Fruit fly (Drosophila melanogaster): ENCODE data around the gene CG9919.

The CG9919 gene

DNA sequence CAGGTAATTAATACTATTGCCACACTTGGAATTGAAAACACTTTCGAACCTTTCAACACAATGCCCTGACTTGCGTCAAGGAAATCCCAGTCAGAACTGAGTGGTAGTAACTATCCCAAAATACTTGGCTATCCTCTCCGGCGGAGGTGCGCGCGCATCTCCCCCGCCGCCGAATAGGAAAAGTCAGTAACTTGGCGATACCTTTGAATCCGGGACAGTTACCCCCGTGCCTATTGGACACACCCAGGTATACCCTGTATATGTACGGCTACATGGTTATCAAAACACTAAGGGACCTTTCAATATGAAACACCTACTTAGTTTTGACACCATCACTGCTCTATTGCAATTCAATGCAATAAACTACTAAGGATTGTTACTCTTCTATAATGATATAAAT lies at the start of gene CG9919:
TSS of gene CG9919 (minus strand) at position 101 of the 400 bp plus-strand sequence.
- TF ChIP-seq pan (optimal IDR thresholded peaks at IDR 0.05) (no peak), psq (optimal IDR thresholded peaks at IDR 0.05) (no peak), usp (GFP tag; optimal IDR thresholded peaks at IDR 0.05) (no peak), CG8478 (optimal IDR thresholded peaks at IDR 0.05) (no peak), Dll (optimal IDR thresholded peaks at IDR 0.05) (no peak), EcR (GFP tag; optimal IDR thresholded peaks at IDR 0.05) (no peak)

DNA sequence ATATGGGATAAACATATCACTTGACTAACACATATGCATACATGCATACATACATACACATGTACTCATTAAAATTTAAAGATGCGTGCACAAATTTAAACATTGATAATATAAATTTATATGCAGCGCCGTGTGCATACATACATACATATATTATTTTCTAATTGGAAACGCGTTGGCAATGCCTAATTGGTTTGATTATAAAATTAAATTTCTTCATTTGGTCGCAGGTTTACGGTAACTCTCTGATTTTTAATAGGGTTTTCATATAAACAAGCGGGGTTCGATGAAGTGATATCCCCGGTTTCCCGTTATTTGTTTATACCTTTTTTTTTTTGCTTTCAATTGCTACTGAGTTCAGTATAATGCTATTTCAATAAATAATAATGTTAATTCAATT lies 43.5 kb upstream of the CG9919 start:
- no peak for TF ChIP-seq CG8478 (optimal IDR thresholded peaks at IDR 0.05)
- no peak for TF ChIP-seq usp (GFP tag; optimal IDR thresholded peaks at IDR 0.05)
- no peak for TF ChIP-seq EcR (GFP tag; optimal IDR thresholded peaks at IDR 0.05)
- no peak for TF ChIP-seq Dll (optimal IDR thresholded peaks at IDR 0.05)
- TF ChIP-seq pan (optimal IDR thresholded peaks at IDR 0.05) = no peak
- no peak for TF ChIP-seq psq (optimal IDR thresholded peaks at IDR 0.05)

DNA sequence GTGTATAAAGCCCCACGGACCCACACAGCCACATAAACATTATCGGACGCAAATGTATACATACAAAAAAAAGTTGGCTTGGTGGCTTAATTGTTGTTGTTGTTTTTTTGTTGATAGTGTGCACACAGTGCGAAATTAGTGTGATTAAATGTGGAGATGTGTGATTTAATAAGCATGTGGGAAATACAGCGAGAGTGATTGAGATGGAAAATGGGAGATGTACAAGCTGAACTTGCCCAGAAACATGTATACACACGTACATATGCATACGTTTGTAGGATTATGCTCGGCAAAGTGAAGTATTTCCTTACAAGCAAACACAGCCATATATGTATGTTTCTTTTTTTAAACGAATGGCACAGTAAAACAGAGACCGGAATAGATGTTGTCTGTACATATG lies 43.0 kb upstream of the CG9919 start:
- no peak for TF ChIP-seq EcR (GFP tag; optimal IDR thresholded peaks at IDR 0.05)
- TF ChIP-seq psq (optimal IDR thresholded peaks at IDR 0.05) = no peak
- no peak for TF ChIP-seq CG8478 (optimal IDR thresholded peaks at IDR 0.05)
- TF ChIP-seq pan (optimal IDR thresholded peaks at IDR 0.05) = no peak
- TF ChIP-seq usp (GFP tag; optimal IDR thresholded peaks at IDR 0.05) = no peak
- no peak for TF ChIP-seq Dll (optimal IDR thresholded peaks at IDR 0.05)

DNA sequence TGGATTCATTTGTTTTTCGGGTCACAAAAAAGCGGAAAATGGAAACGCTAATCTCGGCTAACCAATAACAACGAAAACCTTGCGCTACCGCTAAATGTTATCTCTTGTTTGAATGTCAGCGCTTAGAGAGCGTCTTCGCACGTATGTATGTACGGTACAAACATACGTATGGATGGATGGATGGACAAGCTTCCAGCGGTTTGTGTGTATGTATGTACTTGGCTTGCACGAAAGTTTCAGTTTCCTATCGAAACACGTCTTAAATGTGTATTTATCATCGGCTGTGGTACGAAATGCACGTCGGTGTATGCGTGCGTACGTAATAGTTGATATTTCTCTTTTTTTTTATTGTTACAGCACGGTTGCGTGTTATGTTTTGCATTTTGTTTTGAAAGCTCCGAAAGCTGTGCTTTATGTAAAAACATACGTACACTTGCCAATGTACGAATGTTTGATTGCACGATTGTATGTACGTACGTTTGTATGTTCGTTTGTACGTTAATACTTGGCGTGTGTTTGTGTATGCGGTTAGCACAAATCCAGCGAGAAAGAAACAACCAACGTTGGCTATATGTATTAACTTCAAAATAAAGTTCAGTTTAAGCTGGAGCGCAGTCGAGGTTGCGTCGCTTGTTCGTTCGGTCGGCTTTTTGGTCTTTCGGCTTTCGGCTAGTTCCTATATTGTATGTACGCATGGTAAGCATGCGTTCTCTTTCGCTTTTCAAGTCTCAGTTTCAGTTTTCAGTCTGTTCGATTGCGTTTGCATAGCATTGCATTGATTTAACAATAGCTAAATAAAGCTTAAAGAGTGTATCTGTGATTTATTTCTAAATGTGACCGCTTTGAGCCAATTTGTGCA lies 42.2 kb upstream of the CG9919 start, which contains the start of gene Fur2:
TSS of gene Fur2 (plus strand) at position 595 of the 859 bp plus-strand sequence.
- no peak for TF ChIP-seq pan (optimal IDR thresholded peaks at IDR 0.05)
- no peak for TF ChIP-seq EcR (GFP tag; optimal IDR thresholded peaks at IDR 0.05)
- TF ChIP-seq CG8478 (optimal IDR thresholded peaks at IDR 0.05) = no peak
- TF ChIP-seq psq (optimal IDR thresholded peaks at IDR 0.05) = no peak
- no peak for TF ChIP-seq usp (GFP tag; optimal IDR thresholded peaks at IDR 0.05)
- TF ChIP-seq Dll (optimal IDR thresholded peaks at IDR 0.05) = no peak

DNA sequence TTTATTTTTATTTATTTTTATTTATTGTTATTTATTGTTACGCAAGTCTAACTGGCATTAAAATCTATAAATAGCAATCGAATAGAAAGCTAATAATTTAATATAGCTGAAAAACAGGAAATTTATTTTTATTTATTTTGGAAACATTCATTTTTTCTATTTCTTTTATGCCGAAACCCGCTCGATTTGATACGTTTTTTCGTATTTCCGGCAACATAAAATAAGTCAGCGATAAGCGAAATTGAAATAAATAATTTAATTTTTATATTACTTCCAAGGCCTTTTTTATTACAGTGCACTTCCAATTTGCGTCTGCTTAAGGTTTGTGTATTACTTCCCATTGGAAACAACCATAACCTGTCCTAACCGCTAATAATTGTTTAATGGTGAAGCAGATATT lies 41.4 kb upstream of the CG9919 start:
- TF ChIP-seq psq (optimal IDR thresholded peaks at IDR 0.05) (no peak), usp (GFP tag; optimal IDR thresholded peaks at IDR 0.05) (no peak), EcR (GFP tag; optimal IDR thresholded peaks at IDR 0.05) (no peak), CG8478 (optimal IDR thresholded peaks at IDR 0.05) (no peak), Dll (optimal IDR thresholded peaks at IDR 0.05) (no peak), pan (optimal IDR thresholded peaks at IDR 0.05) (no peak)

DNA sequence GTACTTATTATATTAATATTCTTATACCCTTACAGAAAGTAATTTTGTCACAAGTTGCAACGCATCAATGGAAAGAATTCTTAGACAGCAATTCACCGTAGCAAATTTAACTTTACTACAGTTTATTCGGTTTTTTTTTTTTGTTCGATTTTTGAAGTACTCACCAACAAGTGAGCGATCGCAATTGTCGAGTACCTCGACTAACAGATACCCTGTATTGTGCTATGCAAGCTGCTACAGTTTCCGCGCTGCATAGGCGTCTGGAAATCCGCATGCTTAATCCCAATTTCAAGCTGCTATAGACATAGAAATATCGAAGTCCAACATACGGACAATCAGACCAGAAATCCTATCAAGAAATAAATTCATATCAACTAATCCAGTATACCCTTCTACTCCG lies 38.0 kb upstream of the CG9919 start:
- TF ChIP-seq usp (GFP tag; optimal IDR thresholded peaks at IDR 0.05) (no peak), Dll (optimal IDR thresholded peaks at IDR 0.05) (no peak), EcR (GFP tag; optimal IDR thresholded peaks at IDR 0.05) (no peak), pan (optimal IDR thresholded peaks at IDR 0.05) (no peak)

DNA sequence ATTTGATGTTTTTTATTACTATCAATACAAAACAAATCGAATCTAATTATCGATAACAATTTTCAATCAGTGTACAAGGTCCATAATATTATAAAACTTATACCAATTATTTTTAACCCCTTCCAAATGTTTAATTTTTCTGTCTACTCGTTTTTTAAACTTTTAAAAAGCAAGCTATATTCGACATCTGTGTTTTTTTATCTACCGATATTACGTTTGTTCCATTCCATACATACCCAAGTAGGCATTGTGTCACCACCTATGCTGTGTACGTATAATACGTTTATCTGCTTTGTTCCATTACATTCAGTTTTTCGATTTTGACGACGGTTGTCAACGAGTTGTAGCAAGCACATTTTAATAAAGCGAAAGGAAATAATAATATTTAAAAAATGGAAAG lies 30.7 kb upstream of the CG9919 start, which contains the start of gene nonA:
TSS of gene nonA (plus strand) at position 264 of the 400 bp plus-strand sequence.
- TF ChIP-seq pan (optimal IDR thresholded peaks at IDR 0.05) (no peak), psq (optimal IDR thresholded peaks at IDR 0.05) (no peak), EcR (GFP tag; optimal IDR thresholded peaks at IDR 0.05) (no peak), usp (GFP tag; optimal IDR thresholded peaks at IDR 0.05) (no peak), Dll (optimal IDR thresholded peaks at IDR 0.05) (no peak), CG8478 (optimal IDR thresholded peaks at IDR 0.05) (no peak)

DNA sequence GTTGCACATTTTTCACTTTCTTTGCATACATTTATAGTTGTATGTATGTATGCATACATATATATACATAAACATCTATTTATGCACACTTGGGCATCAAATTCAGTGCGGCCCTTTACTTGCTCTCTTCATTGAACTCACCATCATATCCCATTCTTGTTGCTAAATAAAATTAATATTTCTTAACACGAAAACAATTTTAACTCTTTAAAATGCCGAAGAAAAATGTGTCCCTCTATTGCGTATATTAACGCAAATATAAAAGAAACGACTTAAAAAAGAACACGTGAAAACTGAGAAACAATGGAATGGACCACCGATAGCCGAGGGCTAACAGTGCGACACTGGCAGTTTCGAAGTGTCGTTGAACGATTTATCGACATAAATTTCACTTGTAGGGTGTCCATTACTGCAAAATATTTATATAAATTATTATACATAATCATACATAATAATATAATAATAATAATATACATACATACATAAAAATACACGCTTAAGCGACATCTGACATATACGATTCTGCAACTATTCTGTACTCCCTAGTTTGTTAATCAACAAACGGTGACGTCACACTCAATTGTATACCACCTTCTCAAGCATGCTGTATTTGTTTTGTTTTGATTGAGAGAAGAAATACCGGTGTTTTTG lies 28.2 kb upstream of the CG9919 start, which contains the start of the genes U2af50 and PIG-Q:
TSS of gene U2af50 (minus strand) at position 370 of the 651 bp plus-strand sequence.
TSS of gene PIG-Q (plus strand) at position 474 of the 651 bp plus-strand sequence.
- no peak for TF ChIP-seq psq (optimal IDR thresholded peaks at IDR 0.05)
- TF ChIP-seq pan (optimal IDR thresholded peaks at IDR 0.05) = no peak
- TF ChIP-seq Dll (optimal IDR thresholded peaks at IDR 0.05) = no peak
- TF ChIP-seq CG8478 (optimal IDR thresholded peaks at IDR 0.05) = no peak
- no peak for TF ChIP-seq EcR (GFP tag; optimal IDR thresholded peaks at IDR 0.05)
- no peak for TF ChIP-seq usp (GFP tag; optimal IDR thresholded peaks at IDR 0.05)

DNA sequence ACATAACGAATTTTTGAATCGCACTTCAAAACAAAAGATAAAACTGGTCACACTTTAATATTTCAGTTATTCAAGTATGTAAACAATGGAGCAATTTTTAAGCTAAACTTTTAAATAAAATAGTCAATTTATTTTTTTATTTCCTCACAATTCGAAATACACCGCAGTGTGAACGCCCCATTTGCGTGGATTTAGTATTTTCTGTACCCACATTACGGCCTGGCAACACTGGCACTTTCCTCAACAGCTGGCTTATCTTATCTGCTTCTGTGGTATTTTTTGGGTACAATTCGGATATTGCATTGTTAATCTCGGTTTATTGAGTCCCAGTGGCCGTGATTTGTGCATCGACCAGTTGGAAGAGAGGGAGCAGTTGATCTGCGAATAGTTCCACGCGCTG lies 19.5 kb upstream of the CG9919 start, which contains the start of gene sl:
TSS of gene sl (plus strand) at position 254 of the 400 bp plus-strand sequence.
- TF ChIP-seq CG8478 (optimal IDR thresholded peaks at IDR 0.05) (no peak), Dll (optimal IDR thresholded peaks at IDR 0.05) (no peak), EcR (GFP tag; optimal IDR thresholded peaks at IDR 0.05) (no peak), psq (optimal IDR thresholded peaks at IDR 0.05) (no peak), pan (optimal IDR thresholded peaks at IDR 0.05) (no peak), usp (GFP tag; optimal IDR thresholded peaks at IDR 0.05) (no peak)

DNA sequence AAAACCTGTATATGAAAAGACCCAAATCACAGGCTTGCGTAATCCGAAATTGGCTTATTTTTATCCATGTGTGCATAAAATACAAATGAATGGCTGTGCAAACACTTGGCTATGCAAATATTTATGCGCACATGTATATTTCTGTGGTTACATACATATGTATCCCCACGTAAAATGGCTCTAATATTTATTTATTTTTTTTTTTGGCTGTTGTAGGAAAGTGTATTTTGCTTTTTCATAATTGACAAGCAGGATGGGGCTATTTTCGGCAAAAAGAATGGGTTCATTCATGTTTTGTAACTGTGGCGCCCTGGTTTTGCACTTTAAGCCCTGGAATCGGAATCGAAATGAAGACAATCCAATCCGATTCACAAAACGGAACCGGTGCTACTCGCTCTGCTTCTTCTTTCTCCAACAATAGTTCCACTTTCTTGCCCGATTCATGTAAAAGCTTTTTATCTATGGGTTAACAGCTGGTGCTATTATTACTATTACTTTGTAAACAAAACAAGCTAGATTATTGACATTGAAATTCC lies 4.6 kb upstream of the CG9919 start:
- TF ChIP-seq Dll (optimal IDR thresholded peaks at IDR 0.05) (no peak), psq (optimal IDR thresholded peaks at IDR 0.05) (no peak), EcR (GFP tag; optimal IDR thresholded peaks at IDR 0.05) (no peak), usp (GFP tag; optimal IDR thresholded peaks at IDR 0.05) (no peak), CG8478 (optimal IDR thresholded peaks at IDR 0.05) (no peak), pan (optimal IDR thresholded peaks at IDR 0.05) (no peak)

DNA sequence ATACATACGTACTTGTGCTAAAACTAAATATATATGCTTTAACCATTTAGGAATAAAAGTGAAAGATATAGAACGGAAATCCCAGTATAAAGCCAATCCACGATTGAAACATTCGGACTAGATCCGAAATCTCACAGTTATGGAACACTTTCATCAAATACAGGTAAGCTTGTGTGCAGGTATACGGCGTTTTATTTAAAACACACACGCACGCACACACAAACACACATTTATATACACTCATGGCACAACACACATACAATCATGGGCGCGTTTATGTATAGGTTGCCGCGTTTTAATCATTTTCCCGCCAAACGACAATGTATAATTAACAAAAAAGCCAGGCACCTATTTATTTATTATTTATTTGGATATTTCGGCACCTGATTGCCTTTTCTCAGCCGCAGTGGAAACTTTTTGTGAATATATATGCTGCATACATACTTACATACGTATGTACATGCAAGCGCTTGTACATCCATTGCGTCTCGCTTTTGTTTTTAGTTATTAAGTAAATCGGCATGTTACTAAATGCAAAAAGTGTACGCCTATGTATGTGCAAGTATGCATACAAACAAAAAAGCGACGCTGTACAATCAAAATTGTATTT lies 3.8 kb upstream of the CG9919 start:
- TF ChIP-seq pan (optimal IDR thresholded peaks at IDR 0.05) = no peak
- TF ChIP-seq usp (GFP tag; optimal IDR thresholded peaks at IDR 0.05) = no peak
- TF ChIP-seq psq (optimal IDR thresholded peaks at IDR 0.05) = no peak

All from whole organism.